Worm (Caenorhabditis elegans) whole organism, L4 larva: ENCODE data around the gene C47D12.4.

Experiments
- F37D6.2 ChIP-seq: sonication (generic microtip); optimal IDR thresholded peaks from 2 replicates; lab custom pipeline; 2016; ENCODE audit warnings: mild to moderate bottlenecking, missing genetic modification characterization, missing compliant biosample characterization
- F44E2.7 ChIP-seq: fragments of 200-800 bp; sonication (Bioruptor generic); IDR thresholded peaks from 2 replicates; pipeline ENCODE4 v2.1.2; 2022; ENCODE audit warnings: missing genetic modification characterization, missing compliant biosample characterization
- Y48G9A.11 ChIP-seq: fragments of 200-800 bp; sonication (Bioruptor generic); IDR thresholded peaks from 2 replicates; pipeline ENCODE4 v1.3.6; 2022; ENCODE audit warnings: missing genetic modification reagents, missing genetic modification characterization, missing compliant biosample characterization
- aha-1 ChIP-seq: fragments of 150-350 bp; peaks from one replicate; lab custom pipeline; 2014; ENCODE audit warnings: missing biosample characterization, missing genetic modification characterization
- arid-1 ChIP-seq: fragments of 200-800 bp; sonication (Bioruptor generic); conservative IDR thresholded peaks from 2 replicates; pipeline ENCODE4 v1.3.6; 2022; ENCODE audit warnings: missing genetic modification reagents, missing genetic modification characterization, missing compliant biosample characterization
- ceh-20 ChIP-seq: fragments of 200-800 bp; sonication (Bioruptor generic); IDR thresholded peaks from 2 replicates; pipeline ENCODE4 v1.3.6; 2022; ENCODE audit warnings: missing genetic modification reagents, missing genetic modification characterization, missing compliant biosample characterization
- ceh-28 ChIP-seq: fragments of 150-350 bp; optimal IDR thresholded peaks from 2 replicates; lab custom pipeline; 2014; ENCODE audit warnings: missing biosample characterization, missing genetic modification reagents, missing genetic modification characterization
- ceh-44 ChIP-seq: fragments of 200-800 bp; sonication (Bioruptor generic); IDR thresholded peaks from 2 replicates; pipeline ENCODE4 v1.3.6; 2022; ENCODE audit warnings: missing genetic modification reagents, missing genetic modification characterization, missing compliant biosample characterization
- ceh-82 ChIP-seq: sonication (generic microtip); optimal IDR thresholded peaks from 2 replicates; lab custom pipeline; 2017; ENCODE audit warnings: missing biosample characterization, missing genetic modification characterization
- ctbp-1 ChIP-seq: fragments of 200-800 bp; sonication (Bioruptor generic); IDR thresholded peaks from 2 replicates; pipeline ENCODE4 v1.3.6; 2022; ENCODE audit warnings: missing genetic modification reagents, missing genetic modification characterization, missing compliant biosample characterization
- daf-12 ChIP-seq: fragments of 150-350 bp; optimal IDR thresholded peaks from 2 replicates; lab custom pipeline; 2014; ENCODE audit warnings: missing biosample characterization, missing genetic modification reagents, missing genetic modification characterization
- daf-16 ChIP-seq, 3 experiments: sonication (generic microtip); optimal IDR thresholded peaks; 2 replicates each; lab custom pipeline; 2016 to 2017; ENCODE audit warnings: missing genetic modification characterization in 3 of 3, missing genetic modification reagents in 3 of 3, mild to moderate bottlenecking in 2 of 3, missing compliant biosample characterization in 2 of 3, missing biosample characterization in 1 of 3, moderate library complexity in 1 of 3
- daf-19 ChIP-seq: fragments of 200-800 bp; sonication (Bioruptor generic); conservative IDR thresholded peaks from 2 replicates; pipeline ENCODE4 v1.3.6; 2022; ENCODE audit warnings: missing genetic modification characterization, missing compliant biosample characterization
- egl-43 ChIP-seq: fragments of 200-800 bp; sonication (Bioruptor generic); IDR thresholded peaks from 2 replicates; pipeline ENCODE4 v1.3.6; 2022; ENCODE audit warnings: missing genetic modification reagents, missing genetic modification characterization, missing compliant biosample characterization
- fkh-10 ChIP-seq: fragments of 150-350 bp; optimal IDR thresholded peaks from 2 replicates; lab custom pipeline; 2014; ENCODE audit warnings: missing biosample characterization, missing genetic modification reagents, missing genetic modification characterization
- fos-1 ChIP-seq: fragments of 150-350 bp; optimal IDR thresholded peaks from 2 replicates; lab custom pipeline; 2014; ENCODE audit warnings: missing biosample characterization, missing genetic modification characterization
- hif-1 ChIP-seq, 2 experiments: sonication (generic microtip); optimal IDR thresholded peaks; 2 replicates each; lab custom pipeline; 2016 to 2017; ENCODE audit warnings: missing compliant biosample characterization in 2 of 2, missing genetic modification characterization in 2 of 2, missing genetic modification reagents in 2 of 2, missing genotype in 2 of 2, mild to moderate bottlenecking in 1 of 2
- hlh-30 ChIP-seq: sonication (generic microtip); optimal IDR thresholded peaks from 2 replicates; lab custom pipeline; 2017; ENCODE audit warnings: antibody characterized with exemption, mild to moderate bottlenecking, missing genetic modification characterization, missing compliant biosample characterization; ENCODE audit not compliant: insufficient read depth
- hmg-1.1 ChIP-seq: fragments of 200-800 bp; sonication (Bioruptor generic); IDR thresholded peaks from 2 replicates; pipeline ENCODE4 v1.3.6; 2022; ENCODE audit warnings: missing genetic modification reagents, missing genetic modification characterization, missing compliant biosample characterization
- jun-1 ChIP-seq: fragments of 150-350 bp; optimal IDR thresholded peaks from 2 replicates; lab custom pipeline; 2014; ENCODE audit warnings: missing biosample characterization, missing genetic modification reagents, missing genetic modification characterization
- lin-1 ChIP-seq: fragments of 200-800 bp; sonication (Bioruptor generic); IDR thresholded peaks from 2 replicates; pipeline ENCODE4 v1.3.6; 2022; ENCODE audit warnings: missing genetic modification reagents, missing genetic modification characterization, missing compliant biosample characterization
- lin-39 ChIP-seq: fragments of 150-350 bp; optimal IDR thresholded peaks from 2 replicates; lab custom pipeline; 2014; ENCODE audit warnings: missing biosample characterization, missing genetic modification reagents, missing genetic modification characterization
- lir-3 ChIP-seq: sonication (generic microtip); optimal IDR thresholded peaks from 2 replicates; lab custom pipeline; 2016; ENCODE audit warnings: mild to moderate bottlenecking, missing genetic modification characterization, missing compliant biosample characterization
- lsy-2 ChIP-seq, 2 experiments: fragments of 150-350 bp in 1 of 2; sonication (generic microtip) in 1 of 2; optimal IDR thresholded peaks; 2 replicates each; lab custom pipeline; 2014 to 2017; ENCODE audit warnings: missing biosample characterization in 2 of 2, missing genetic modification characterization in 2 of 2
- madf-9 ChIP-seq: fragments of 200-800 bp; sonication (Bioruptor generic); conservative IDR thresholded peaks from 2 replicates; pipeline ENCODE4 v1.3.6; 2022; ENCODE audit warnings: missing genetic modification reagents, missing genetic modification characterization, missing compliant biosample characterization
- mep-1 ChIP-seq: fragments of 150-350 bp; sonication (generic microtip); optimal IDR thresholded peaks from 3 replicates; lab custom pipeline; 2014; ENCODE audit warnings: missing biosample characterization, missing genetic modification characterization
- nhr-11 ChIP-seq: fragments of 150-350 bp; optimal IDR thresholded peaks from 2 replicates; lab custom pipeline; 2014; ENCODE audit warnings: missing biosample characterization, missing genetic modification characterization
- nhr-111 ChIP-seq: fragments of 200-800 bp; sonication (Bioruptor generic); optimal IDR thresholded peaks from 2 replicates; lab custom pipeline; 2018; ENCODE audit warnings: mild to moderate bottlenecking, missing genetic modification characterization, missing compliant biosample characterization
- nhr-237 ChIP-seq: sonication (generic microtip); optimal IDR thresholded peaks from 2 replicates; lab custom pipeline; 2017; ENCODE audit warnings: missing biosample characterization, missing genetic modification characterization
- nhr-76 ChIP-seq: fragments of 150-350 bp; optimal IDR thresholded peaks from 2 replicates; lab custom pipeline; 2014; ENCODE audit warnings: missing biosample characterization, missing genetic modification characterization
- php-3 ChIP-seq: fragments of 200-800 bp; sonication (Bioruptor generic); IDR thresholded peaks from 2 replicates; pipeline ENCODE4 v1.3.6; 2022; ENCODE audit warnings: missing genetic modification reagents, missing genetic modification characterization, missing compliant biosample characterization
- rbr-2 ChIP-seq: sonication (generic microtip); optimal IDR thresholded peaks from 2 replicates; lab custom pipeline; 2016; ENCODE audit warnings: missing genotype, missing genetic modification characterization, missing compliant biosample characterization
- sdz-12 ChIP-seq: fragments of 200-800 bp; sonication (Bioruptor generic); optimal IDR thresholded peaks from 2 replicates; lab custom pipeline; 2018; ENCODE audit warnings: mild to moderate bottlenecking, missing genetic modification characterization, missing compliant biosample characterization
- set-16 ChIP-seq: fragments of 200-800 bp; sonication (Bioruptor generic); IDR thresholded peaks from 2 replicates; pipeline ENCODE4 v1.3.6; 2022; ENCODE audit warnings: missing genetic modification reagents, missing genetic modification characterization, missing compliant biosample characterization
- skn-1 ChIP-seq: fragments of 150-350 bp; optimal IDR thresholded peaks from 2 replicates; lab custom pipeline; 2014; ENCODE audit warnings: missing biosample characterization, missing genetic modification characterization
- spr-1 ChIP-seq: sonication (generic microtip); optimal IDR thresholded peaks from 2 replicates; lab custom pipeline; 2016; ENCODE audit warnings: mild to moderate bottlenecking, missing genetic modification characterization, missing compliant biosample characterization
- unc-130 ChIP-seq: sonication (generic microtip); optimal IDR thresholded peaks from 2 replicates; lab custom pipeline; 2016; ENCODE audit warnings: missing genetic modification reagents, missing genetic modification characterization, missing compliant biosample characterization
- unc-62 ChIP-seq, 3 experiments: fragments of 150-350 bp in 1 of 3; sonication (generic microtip); optimal IDR thresholded peaks in 2 of 3; peaks in 1 of 3; 1 replicate in 1 of 3; 2 replicates in 2 of 3; lab custom pipeline; 2014 to 2017; ENCODE audit warnings: missing biosample characterization in 3 of 3, missing genetic modification characterization in 3 of 3, missing genetic modification reagents in 3 of 3, missing genotype in 1 of 3
- zfp-3 ChIP-seq: fragments of 200-800 bp; sonication (Bioruptor generic); conservative IDR thresholded peaks from 2 replicates; pipeline ENCODE4 v1.3.6; 2022; ENCODE audit warnings: missing genetic modification reagents, missing genetic modification characterization, missing compliant biosample characterization
- zip-11 ChIP-seq: fragments of 200-800 bp; sonication (Bioruptor generic); IDR thresholded peaks from 2 replicates; pipeline ENCODE4 v1.3.6; 2022; ENCODE audit warnings: missing genetic modification characterization, missing compliant biosample characterization
- zip-2 ChIP-seq: fragments of 150-350 bp; optimal IDR thresholded peaks from 2 replicates; lab custom pipeline; 2014; ENCODE audit warnings: missing biosample characterization, missing genetic modification characterization
- ztf-11 ChIP-seq: fragments of 150-350 bp; optimal IDR thresholded peaks from 2 replicates; lab custom pipeline; 2014; ENCODE audit warnings: missing biosample characterization, missing genetic modification characterization

Gene C47D12.4

ce11 chrII:11721604-11722003 is 40.0 kb downstream of the C47D12.4 start:
- no peak for TF ChIP-seq madf-9 (GFP tag; lab: Robert Waterston, UW)
- 0 out of 2 replicates have a peak, but pooled peaks have one; percentile 6 for TF ChIP-seq egl-43
- TF ChIP-seq php-3 (GFP tag; lab: Robert Waterston, UW): 0 out of 2 replicates have a peak, but pooled peaks have one; percentile 26
- TF ChIP-seq set-16 (GFP tag; lab: Robert Waterston, UW): peak; percentile 79

- no peak for TF ChIP-seq ztf-11
- no peak for TF ChIP-seq Y48G9A.11
- TF ChIP-seq jun-1 (tag; lab: Kevin White, UChicago): no peak
- no peak for TF ChIP-seq lir-3 (tag; lab: Kevin White, UChicago)
- TF ChIP-seq daf-16 (GFP tag; optimal IDR thresholded peaks at IDR 0.05; lab: Kevin White, UChicago): no peak
- TF ChIP-seq daf-16 (tag; optimal IDR thresholded peaks at IDR 0.05; lab: Kevin White, UChicago): no peak
- peak in 1 of 2 experiments; percentile 61 for TF ChIP-seq hif-1 (tag; optimal IDR thresholded peaks at IDR 0.05; lab: Kevin White, UChicago)
- TF ChIP-seq nhr-11 (tag; lab: Kevin White, UChicago): peak; percentile 11
- TF ChIP-seq madf-9 (GFP tag; lab: Robert Waterston, UW): no peak
- TF ChIP-seq mep-1 (tag; lab: Kevin White, UChicago): no peak
- no peak for TF ChIP-seq ceh-28 (tag; lab: Kevin White, UChicago)
- no peak for TF ChIP-seq unc-130 (GFP tag; lab: Kevin White, UChicago)
- TF ChIP-seq sdz-12 (GFP tag; lab: Kevin White, UChicago): no peak
- TF ChIP-seq zip-2 (tag; lab: Kevin White, UChicago): no peak
- TF ChIP-seq fos-1 (tag; lab: Kevin White, UChicago): no peak
- no peak for TF ChIP-seq zip-11 (GFP tag; lab: Robert Waterston, UW)
- TF ChIP-seq lin-1 (GFP tag; lab: Robert Waterston, UW): no peak
- TF ChIP-seq unc-62 (GFP tag; optimal IDR thresholded peaks at IDR 0.05 in 1 of 2; lab: Kevin White, UChicago): peak in 1 of 2 experiments; percentile 11
- TF ChIP-seq unc-62 (tag; optimal IDR thresholded peaks at IDR 0.05; lab: Kevin White, UChicago): no peak
- TF ChIP-seq lin-39 (tag; lab: Kevin White, UChicago): no peak
- no peak for TF ChIP-seq rbr-2 (tag; lab: Kevin White, UChicago)
- TF ChIP-seq aha-1 (tag; lab: Kevin White, UChicago): peak; percentile 95
- TF ChIP-seq nhr-111: no peak
- TF ChIP-seq, all 104 proteins: peak for 4
Observed at ce11 chrII:11722164-11722563, 40.6 kb downstream of the C47D12.4 start.

ce11 chrII:11723904-11724303 is 42.3 kb downstream of the C47D12.4 start, which contains the start of gene ldh-1:
Gene ldh-1 (plus strand): TSS chrII:11724204.
- TF ChIP-seq daf-16 (GFP tag; optimal IDR thresholded peaks at IDR 0.05; lab: Kevin White, UChicago) (no peak), daf-16 (tag; optimal IDR thresholded peaks at IDR 0.05; lab: Kevin White, UChicago) (peak; percentile 24), skn-1 (no peak)

ce11 chrII:11724362-11724761 is 42.8 kb downstream of the C47D12.4 start:
- TF ChIP-seq nhr-237 (tag; lab: Kevin White, UChicago) (no peak), unc-62 (GFP tag; optimal IDR thresholded peaks at IDR 0.05 in 1 of 2; lab: Kevin White, UChicago) (peak in 1 of 2 experiments; percentile 92), unc-62 (tag; optimal IDR thresholded peaks at IDR 0.05; lab: Kevin White, UChicago) (no peak), spr-1 (tag; lab: Kevin White, UChicago) (peak; percentile 45), nhr-111 (no peak), ceh-44 (GFP tag; lab: Robert Waterston, UW) (no peak), daf-19 (no peak), fkh-10 (GFP tag; lab: Kevin White, UChicago) (no peak), aha-1 (tag; lab: Kevin White, UChicago) (peak; percentile 100), lsy-2 (tag; optimal IDR thresholded peaks at IDR 0.05; lab: Kevin White, UChicago) (peak in 1 of 2 experiments; percentile 75), zip-2 (tag; lab: Kevin White, UChicago) (no peak), zfp-3 (GFP tag; lab: Robert Waterston, UW) (peak; percentile 46; the same call in 1 of the 2 replicates), ceh-82 (tag; lab: Kevin White, UChicago) (no peak), ceh-20 (GFP tag; lab: Robert Waterston, UW) (peak; percentile 50; the same call in 1 of the 2 replicates), arid-1 (GFP tag; lab: Robert Waterston, UW) (no peak), daf-12 (tag; lab: Kevin White, UChicago) (no peak), rbr-2 (tag; lab: Kevin White, UChicago) (peak; percentile 30), mep-1 (tag; lab: Kevin White, UChicago) (peak; percentile 65), F44E2.7 (GFP tag; lab: Robert Waterston, UW) (no peak), nhr-76 (no peak), egl-43 (no peak), hmg-1.1 (GFP tag; lab: Robert Waterston, UW) (peak; percentile 49; the same call in 1 of the 2 replicates), F37D6.2 (peak; percentile 2), lin-39 (tag; lab: Kevin White, UChicago) (no peak), hlh-30 (tag; lab: Kevin White, UChicago) (peak; percentile 50), jun-1 (tag; lab: Kevin White, UChicago) (no peak), skn-1 (no peak), ctbp-1 (GFP tag; lab: Robert Waterston, UW) (peak; percentile 61; the same call in 1 of the 2 replicates), ceh-28 (tag; lab: Kevin White, UChicago) (no peak)
